Worm (Caenorhabditis elegans) whole organism, early embryonic: ENCODE results near the gene emb-27.

Experiments
- B0310.2 ChIP-seq: sonication (generic microtip); optimal IDR thresholded peaks from 2 replicates; lab custom pipeline; 2016; ENCODE audit warnings: mild to moderate bottlenecking, missing genetic modification characterization, missing compliant biosample characterization
- aly-1 ChIP-seq: sonication (generic microtip); optimal IDR thresholded peaks from 2 replicates; lab custom pipeline; 2016; ENCODE audit warnings: missing genetic modification characterization, missing compliant biosample characterization
- ama-1 ChIP-seq: fragments of 150-350 bp; optimal IDR thresholded peaks from 2 replicates; lab custom pipeline; 2014
- flt-1 ChIP-seq: fragments of 200-800 bp; sonication (Bioruptor generic); IDR thresholded peaks from 2 replicates; pipeline ENCODE4 v1.3.6; 2022; ENCODE audit warnings: missing genetic modification characterization, missing compliant biosample characterization
- hnd-1 ChIP-seq: sonication (generic microtip); optimal IDR thresholded peaks from 2 replicates; lab custom pipeline; 2016; ENCODE audit warnings: missing genetic modification characterization, missing compliant biosample characterization
- pes-1 ChIP-seq: fragments of 200-800 bp; sonication (Bioruptor generic); IDR thresholded peaks from 2 replicates; pipeline ENCODE4 v1.3.6; 2022; ENCODE audit warnings: missing genetic modification reagents, missing genetic modification characterization, missing compliant biosample characterization
- scrt-1 ChIP-seq: fragments of 200-800 bp; sonication (Bioruptor generic); IDR thresholded peaks from 2 replicates; pipeline ENCODE4 v1.3.6; 2022; ENCODE audit warnings: missing genetic modification characterization, missing compliant biosample characterization
- tbx-11 ChIP-seq: fragments of 200-800 bp; sonication (Bioruptor generic); IDR thresholded peaks from 2 replicates; pipeline ENCODE4 v1.3.6; 2022; ENCODE audit warnings: missing genetic modification characterization, missing compliant biosample characterization
- tbx-37 ChIP-seq: fragments of 200-800 bp; sonication (Bioruptor generic); conservative IDR thresholded peaks from 2 replicates; pipeline ENCODE4 v1.3.6; 2022; ENCODE audit warnings: missing genetic modification reagents, missing genetic modification characterization, missing compliant biosample characterization
- tra-4 ChIP-seq: sonication (generic microtip); optimal IDR thresholded peaks from 2 replicates; lab custom pipeline; 2017; ENCODE audit warnings: missing genetic modification characterization, missing compliant biosample characterization

DNA sequence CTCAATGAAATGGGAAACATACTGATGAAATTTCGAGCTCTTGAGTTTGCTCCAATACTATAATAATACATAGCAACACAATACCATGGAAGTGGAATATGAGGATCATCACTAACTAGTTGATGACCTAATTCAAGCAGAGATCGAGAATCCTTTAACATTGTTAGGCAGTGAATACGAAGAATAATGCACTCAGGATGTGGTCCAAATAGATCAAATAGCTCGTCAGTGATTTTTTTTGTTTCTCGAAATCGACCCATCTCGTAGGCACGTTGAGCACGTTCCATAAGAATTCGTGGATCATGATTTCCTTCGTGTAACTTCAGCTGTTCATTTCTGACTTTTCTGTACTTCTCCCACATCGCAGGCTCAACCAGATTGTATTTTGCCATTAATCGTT, 1.1 kb downstream of the emb-27 start:
- TF ChIP-seq pes-1 (GFP tag; lab: Robert Waterston, UW) (no peak), hnd-1 (no peak), flt-1 (GFP tag; lab: Robert Waterston, UW) (no peak), aly-1 (no peak), ama-1 (lab: Kevin White, UChicago) (no peak), tbx-11 (GFP tag; lab: Robert Waterston, UW) (no peak), tra-4 (tag; lab: Kevin White, UChicago) (no peak), tbx-37 (GFP tag; lab: Robert Waterston, UW) (no peak), scrt-1 (GFP tag; lab: Robert Waterston, UW) (no peak), B0310.2 (tag; lab: Kevin White, UChicago) (no peak)
